Fruit fly (Drosophila melanogaster) whole organism, embryonic: ENCODE results near the gene Peritrophin-15a.

ENCODE experiments used
- Abd-B ChIP-seq: fragments of 200-800 bp; sonication (Bioruptor generic); optimal IDR thresholded peaks from 2 replicates; lab custom pipeline; 2018; ENCODE audit warnings: missing biosample characterization, mild to moderate bottlenecking, missing genetic modification characterization, moderate library complexity
- Ada2b ChIP-seq: fragments of 200-800 bp; sonication (Bioruptor generic); IDR thresholded peaks from 2 replicates; pipeline ENCODE4 v1.3.6; 2022; ENCODE audit warnings: missing biosample characterization, missing genetic modification characterization
- Aef1 ChIP-seq: fragments of 200-800 bp; sonication (Bioruptor generic); IDR thresholded peaks from 3 replicates; pipeline ENCODE4 v1.3.6; 2022; ENCODE audit warnings: missing biosample characterization, missing genetic modification characterization
- Asciz ChIP-seq: fragments of 200-800 bp; sonication (Bioruptor generic); optimal IDR thresholded peaks from 2 replicates; lab custom pipeline; 2017; ENCODE audit warnings: missing biosample characterization, mild to moderate bottlenecking, missing genetic modification characterization, missing genetic modification reagents
- Atf6 ChIP-seq: fragments of 200-800 bp; sonication (Bioruptor generic); IDR thresholded peaks from 2 replicates; pipeline ENCODE4 v1.3.6; 2022; ENCODE audit warnings: missing biosample characterization, missing genetic modification characterization
- CG10147 ChIP-seq: fragments of 200-800 bp; sonication (Bioruptor generic); optimal IDR thresholded peaks from 2 replicates; lab custom pipeline; 2019; ENCODE audit warnings: missing biosample characterization, mild to moderate bottlenecking, missing genetic modification characterization, moderate library complexity
- CG10267 ChIP-seq: fragments of 200-800 bp; sonication (Bioruptor generic); optimal IDR thresholded peaks from 2 replicates; lab custom pipeline; 2018; ENCODE audit warnings: missing biosample characterization, mild to moderate bottlenecking, missing genetic modification characterization, moderate library complexity
- CG10979 ChIP-seq: fragments of 200-800 bp; sonication (Bioruptor generic); optimal IDR thresholded peaks from 2 replicates; lab custom pipeline; 2018; ENCODE audit warnings: missing biosample characterization, mild to moderate bottlenecking, missing genetic modification characterization, moderate library complexity
- CG11093 ChIP-seq: fragments of 200-800 bp; sonication (Bioruptor generic); IDR thresholded peaks from 3 replicates; pipeline ENCODE4 v1.3.6; 2022; ENCODE audit warnings: missing biosample characterization, missing genetic modification characterization
- CG13296 ChIP-seq: fragments of 200-800 bp; sonication (Bioruptor generic); optimal IDR thresholded peaks from 3 replicates; lab custom pipeline; 2018; ENCODE audit warnings: missing biosample characterization, mild to moderate bottlenecking, missing genetic modification characterization
- CG13775 ChIP-seq: fragments of 200-800 bp; sonication (Bioruptor generic); optimal IDR thresholded peaks from 3 replicates; lab custom pipeline; 2017; ENCODE audit warnings: missing biosample characterization, mild to moderate bottlenecking, missing genetic modification characterization
- CG14860 ChIP-seq: fragments of 200-800 bp; sonication (Bioruptor generic); IDR thresholded peaks from 3 replicates; pipeline ENCODE4 v1.3.6; 2022; ENCODE audit warnings: missing biosample characterization, missing genetic modification characterization; ENCODE audit not compliant: partially characterized antibody
- CG2129 ChIP-seq: fragments of 200-800 bp; sonication (Bioruptor generic); IDR thresholded peaks from 2 replicates; pipeline ENCODE4 v1.3.6; 2022; ENCODE audit warnings: missing biosample characterization, missing genetic modification characterization; ENCODE audit not compliant: partially characterized antibody
- CG31224 ChIP-seq: fragments of 200-800 bp; sonication (Bioruptor generic); IDR thresholded peaks from 2 replicates; pipeline ENCODE4 v1.3.6; 2022; ENCODE audit warnings: missing biosample characterization, missing genetic modification characterization
- CG3847 ChIP-seq: fragments of 200-800 bp; sonication (Bioruptor generic); IDR thresholded peaks from 2 replicates; pipeline ENCODE4 v1.3.6; 2022; ENCODE audit warnings: missing biosample characterization, missing genetic modification characterization
- CG4820 ChIP-seq: fragments of 200-800 bp; sonication (Bioruptor generic); optimal IDR thresholded peaks from 3 replicates; lab custom pipeline; 2016; ENCODE audit warnings: missing biosample characterization, missing genetic modification characterization
- CG6765 ChIP-seq: fragments of 200-800 bp; sonication (Bioruptor generic); optimal IDR thresholded peaks from 3 replicates; lab custom pipeline; 2017; ENCODE audit warnings: missing biosample characterization, mild to moderate bottlenecking, missing genetic modification characterization
- Doc3 ChIP-seq: fragments of 200-800 bp; sonication (Bioruptor generic); IDR thresholded peaks from 3 replicates; pipeline ENCODE4 v1.3.6; 2022; ENCODE audit warnings: missing biosample characterization, missing genetic modification characterization; ENCODE audit not compliant: partially characterized antibody
- Dref ChIP-seq: fragments of 200-800 bp; sonication (Bioruptor generic); IDR thresholded peaks from 2 replicates; pipeline ENCODE4 v1.3.6; 2022; ENCODE audit warnings: missing biosample characterization, missing genetic modification characterization
- Fer3 ChIP-seq: fragments of 200-800 bp; sonication (Bioruptor generic); optimal IDR thresholded peaks from 2 replicates; lab custom pipeline; 2018; ENCODE audit warnings: missing biosample characterization, mild to moderate bottlenecking, missing genetic modification characterization, moderate library complexity
- Hand ChIP-seq: fragments of 200-800 bp; sonication (Bioruptor generic); optimal IDR thresholded peaks from 2 replicates; lab custom pipeline; 2017; ENCODE audit warnings: mild to moderate bottlenecking, missing biosample characterization, missing genetic modification reagents, missing genetic modification characterization
- Hsf ChIP-seq: fragments of 200-800 bp; sonication (Bioruptor generic); optimal IDR thresholded peaks from 3 replicates; lab custom pipeline; 2016; ENCODE audit warnings: missing biosample characterization, missing genetic modification characterization
- Lhr ChIP-seq: fragments of 200-800 bp; sonication (Bioruptor generic); optimal IDR thresholded peaks from 3 replicates; lab custom pipeline; 2017; ENCODE audit warnings: mild to moderate bottlenecking, missing biosample characterization, missing genetic modification reagents, missing genetic modification characterization
- Med ChIP-seq: fragments of 200-800 bp; sonication (Bioruptor generic); peaks from one replicate; lab custom pipeline; 2016; ENCODE audit warnings: missing biosample characterization, missing genetic modification characterization, mild to moderate bottlenecking, inconsistent platforms, moderate library complexity
- Mrtf ChIP-seq: fragments of 200-800 bp; sonication (Bioruptor generic); IDR thresholded peaks from 3 replicates; pipeline ENCODE4 v1.3.6; 2022; ENCODE audit warnings: missing biosample characterization, missing genetic modification characterization
- Myb ChIP-seq: fragments of 200-800 bp; sonication (Bioruptor generic); optimal IDR thresholded peaks from 2 replicates; lab custom pipeline; 2016; ENCODE audit warnings: missing biosample characterization, missing genetic modification characterization
- Nf-YC ChIP-seq: fragments of 200-800 bp; optimal IDR thresholded peaks from 3 replicates; lab custom pipeline; 2019; ENCODE audit warnings: missing biosample characterization, mild to moderate bottlenecking, missing genetic modification characterization, moderate library complexity
- PHDP ChIP-seq: fragments of 200-800 bp; sonication (Bioruptor generic); optimal IDR thresholded peaks from 3 replicates; lab custom pipeline; 2018; ENCODE audit warnings: missing biosample characterization, mild to moderate bottlenecking, missing genetic modification characterization, moderate library complexity
- Ravus ChIP-seq: fragments of 200-800 bp; sonication (Bioruptor generic); IDR thresholded peaks from 2 replicates; pipeline ENCODE4 v1.3.6; 2022; ENCODE audit warnings: missing biosample characterization, missing genetic modification characterization
- bsh ChIP-seq, 2 experiments: fragments of 200-800 bp; sonication (Bioruptor generic); optimal IDR thresholded peaks; 2 replicates each; lab custom pipeline; 2017 to 2018; ENCODE audit warnings: mild to moderate bottlenecking in 2 of 2, missing biosample characterization in 2 of 2, missing genetic modification characterization in 2 of 2, moderate library complexity in 1 of 2
- cad ChIP-seq: fragments of >200 bp; optimal IDR thresholded peaks from 2 replicates; lab custom pipeline; 2017; ENCODE audit warnings: missing biosample characterization, missing genetic modification characterization
- crp ChIP-seq, 2 experiments: fragments of 200-800 bp; sonication (Bioruptor generic); optimal IDR thresholded peaks; 2 replicates in 1 of 2; 3 replicates in 1 of 2; lab custom pipeline; 2017; ENCODE audit warnings: missing biosample characterization in 2 of 2, missing genetic modification characterization in 2 of 2, mild to moderate bottlenecking in 1 of 2, moderate library complexity in 1 of 2
- eve ChIP-seq, 2 experiments: fragments of >200 bp; optimal IDR thresholded peaks; 2 replicates each; lab custom pipeline; 2017; ENCODE audit warnings: missing biosample characterization in 2 of 2, missing genetic modification characterization in 2 of 2
- exex ChIP-seq: fragments of 200-800 bp; sonication (Bioruptor generic); optimal IDR thresholded peaks from 4 replicates; lab custom pipeline; 2018; ENCODE audit warnings: missing biosample characterization, mild to moderate bottlenecking, missing genetic modification characterization, moderate library complexity
- gsb-n ChIP-seq: fragments of 200-800 bp; sonication (Bioruptor generic); optimal IDR thresholded peaks from 3 replicates; lab custom pipeline; 2018; ENCODE audit warnings: missing biosample characterization, mild to moderate bottlenecking, missing genetic modification characterization
- hb ChIP-seq: fragments of 200-800 bp; sonication (Bioruptor generic); IDR thresholded peaks from 3 replicates; pipeline ENCODE4 v1.3.6; 2022; ENCODE audit warnings: missing biosample characterization, missing genetic modification characterization; ENCODE audit not compliant: partially characterized antibody
- hkb ChIP-seq, 2 experiments: fragments of 200-800 bp in 1 of 2; fragments of >200 bp in 1 of 2; sonication (Bioruptor generic) in 1 of 2; IDR thresholded peaks in 1 of 2; optimal IDR thresholded peaks in 1 of 2; 2 replicates each; pipeline versions ENCODE4 v1.3.6 to Lab custom; 2017 to 2022; ENCODE audit warnings: missing biosample characterization in 1 of 2, missing genetic modification characterization in 1 of 2
- klu ChIP-seq: fragments of 200-800 bp; sonication (Bioruptor generic); IDR thresholded peaks from 2 replicates; pipeline ENCODE4 v1.3.6; 2022; ENCODE audit warnings: missing biosample characterization, missing genetic modification characterization
- luna ChIP-seq: fragments of 200-800 bp; sonication (Bioruptor generic); optimal IDR thresholded peaks from 2 replicates; lab custom pipeline; 2016; ENCODE audit warnings: missing biosample characterization, missing genetic modification characterization
- nerfin-1 ChIP-seq: fragments of 200-800 bp; sonication (Bioruptor generic); optimal IDR thresholded peaks from 3 replicates; lab custom pipeline; 2019; ENCODE audit warnings: missing biosample characterization, mild to moderate bottlenecking, missing genetic modification characterization, moderate library complexity
- nmo ChIP-seq: fragments of 200-800 bp; sonication (Bioruptor generic); optimal IDR thresholded peaks from 2 replicates; lab custom pipeline; 2018; ENCODE audit warnings: missing biosample characterization, mild to moderate bottlenecking, missing genetic modification characterization, moderate library complexity
- pzg ChIP-seq: fragments of 200-800 bp; sonication (Bioruptor generic); optimal IDR thresholded peaks from 3 replicates; lab custom pipeline; 2018; ENCODE audit warnings: missing biosample characterization, mild to moderate bottlenecking, missing genetic modification characterization, moderate library complexity
- run ChIP-seq: fragments of 200-800 bp; sonication (Bioruptor generic); optimal IDR thresholded peaks from 3 replicates; lab custom pipeline; 2018; ENCODE audit warnings: missing biosample characterization, mild to moderate bottlenecking, missing genetic modification characterization
- sim ChIP-seq: fragments of 200-800 bp; sonication (Bioruptor generic); IDR thresholded peaks from 2 replicates; pipeline ENCODE4 v1.3.6; 2022; ENCODE audit warnings: missing biosample characterization, missing genetic modification characterization
- tll ChIP-seq, 2 experiments: fragments of 200-800 bp in 1 of 2; fragments of >200 bp in 1 of 2; sonication (Bioruptor generic) in 1 of 2; optimal IDR thresholded peaks; 2 replicates each; lab custom pipeline; 2017 to 2019; ENCODE audit warnings: missing biosample characterization in 2 of 2, missing genetic modification characterization in 2 of 2, mild to moderate bottlenecking in 1 of 2, moderate library complexity in 1 of 2
- unc-4 ChIP-seq: fragments of 200-800 bp; sonication (Bioruptor generic); IDR thresholded peaks from 2 replicates; pipeline ENCODE4 v1.3.6; 2022; ENCODE audit warnings: missing biosample characterization, missing genetic modification characterization; ENCODE audit not compliant: partially characterized antibody
- wek ChIP-seq: fragments of 200-800 bp; sonication (Bioruptor generic); optimal IDR thresholded peaks from 3 replicates; lab custom pipeline; 2018; ENCODE audit warnings: missing biosample characterization, mild to moderate bottlenecking, missing genetic modification characterization, moderate library complexity
- zfh1 ChIP-seq: fragments of 200-800 bp; sonication (Bioruptor generic); IDR thresholded peaks from 3 replicates; pipeline ENCODE4 v1.3.6; 2022; ENCODE audit warnings: missing biosample characterization, missing genetic modification characterization

Gene Peritrophin-15a

DNA sequence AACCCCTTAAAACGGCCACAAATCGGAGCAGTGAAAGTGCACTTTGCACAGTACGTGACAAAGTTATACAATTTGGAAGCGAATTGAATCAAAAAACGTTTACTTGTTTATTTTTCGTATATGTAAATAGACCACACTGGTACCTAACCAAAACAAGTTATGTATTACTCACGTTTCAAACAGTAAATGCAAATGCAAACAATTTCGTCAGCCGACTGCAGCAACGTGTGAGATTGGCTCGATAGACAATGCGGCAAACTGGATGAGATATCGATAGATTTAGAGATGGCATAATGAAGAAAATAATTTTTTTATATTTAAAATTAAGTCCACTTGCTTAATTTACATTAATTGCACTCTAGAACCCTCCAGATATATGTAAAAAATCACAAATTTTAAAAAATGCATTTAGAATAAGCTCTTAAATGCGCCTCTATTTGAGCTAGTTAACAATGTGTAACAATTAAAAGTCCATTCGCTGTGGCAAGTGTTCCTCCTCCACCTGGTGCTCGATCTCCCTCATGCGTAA is 14.3 kb downstream of the Peritrophin-15a start, which contains the start of gene AlaRS (continued):
- TF ChIP-seq Asciz (GFP tag; lab: Kevin White, UChicago) (peak; percentile 16), CG10147 (GFP tag; lab: Kevin White, UChicago) (peak; percentile 21), sim (GFP tag; lab: Robert Waterston, UW) (no peak), bsh (GFP tag; optimal IDR thresholded peaks at IDR 0.05; lab: Kevin White, UChicago) (peak; percentile 8 to 35), Doc3 (GFP tag; lab: Robert Waterston, UW) (peak; percentile 73), Ada2b (no peak), Ravus (GFP tag; lab: Robert Waterston, UW) (no peak), gsb-n (tag; lab: Kevin White, UChicago) (no peak), wek (no peak), Atf6 (GFP tag; lab: Robert Waterston, UW) (no peak), Fer3 (tag; lab: Kevin White, UChicago) (peak; percentile 12), run (tag; lab: Kevin White, UChicago) (no peak), CG14860 (GFP tag; lab: Robert Waterston, UW) (peak; percentile 41; the same call in 1 of the 3 replicates), Aef1 (GFP tag; lab: Robert Waterston, UW) (no peak), Dref (GFP tag; lab: Robert Waterston, UW) (peak; percentile 68), Nf-YC (peak; percentile 40), nmo (peak; percentile 41), klu (GFP tag; lab: Robert Waterston, UW) (0 out of 2 replicates have a peak, but pooled peaks have one; percentile 18), Abd-B (GFP tag; lab: Kevin White, UChicago) (no peak), Lhr (GFP tag; lab: Kevin White, UChicago) (no peak), CG6765 (GFP tag; lab: Kevin White, UChicago) (no peak), Mrtf (GFP tag; lab: Robert Waterston, UW) (no peak), zfh1 (GFP tag; lab: Robert Waterston, UW) (peak; percentile 16; the same call in 1 of the 3 replicates), Hsf (GFP tag; lab: Kevin White, UChicago) (peak; percentile 27), hb (GFP tag; lab: Robert Waterston, UW) (peak; percentile 45; the same call in 1 of the 3 replicates), Hand (GFP tag; lab: Kevin White, UChicago) (no peak), CG13775 (GFP tag; lab: Kevin White, UChicago) (peak; percentile 44), pzg (GFP tag; lab: Kevin White, UChicago) (peak; percentile 36), cad (no peak), CG4820 (GFP tag; lab: Kevin White, UChicago) (peak; percentile 17), luna (GFP tag; lab: Kevin White, UChicago) (no peak), CG2129 (GFP tag; lab: Robert Waterston, UW) (peak; percentile 35), hkb (optimal IDR thresholded peaks at IDR 0.05; lab: Kevin White, UChicago) (no peak), hkb (GFP tag; IDR thresholded peaks at IDR 0.05; lab: Robert Waterston, UW) (no peak; the same call in 1 of the 2 replicates), Myb (GFP tag; lab: Kevin White, UChicago) (no peak), CG13296 (GFP tag; lab: Kevin White, UChicago) (peak; percentile 50), eve (GFP tag; optimal IDR thresholded peaks at IDR 0.05; lab: Kevin White, UChicago) (no peak), unc-4 (GFP tag; lab: Robert Waterston, UW) (peak; percentile 72; the same call in 1 of the 2 replicates), PHDP (tag; lab: Kevin White, UChicago) (peak; percentile 47), CG3847 (GFP tag; lab: Robert Waterston, UW) (0 out of 2 replicates have a peak, but pooled peaks have one; percentile 9), exex (tag; lab: Kevin White, UChicago) (peak; percentile 5), CG31224 (GFP tag; lab: Robert Waterston, UW) (no peak), Med (peak; percentile 75), CG11093 (GFP tag; lab: Robert Waterston, UW) (no peak), crp (GFP tag; optimal IDR thresholded peaks at IDR 0.05; lab: Kevin White, UChicago) (peak in 1 of 2 experiments; percentile 4), nerfin-1 (peak; percentile 30), CG10267 (tag; lab: Kevin White, UChicago) (peak; percentile 67), tll (GFP tag; optimal IDR thresholded peaks at IDR 0.05; lab: Kevin White, UChicago) (no peak), CG10979 (tag; lab: Kevin White, UChicago) (peak; percentile 30)
